Worm (Caenorhabditis elegans): Measurements from ENCODE around the gene metl-6.

DNA sequence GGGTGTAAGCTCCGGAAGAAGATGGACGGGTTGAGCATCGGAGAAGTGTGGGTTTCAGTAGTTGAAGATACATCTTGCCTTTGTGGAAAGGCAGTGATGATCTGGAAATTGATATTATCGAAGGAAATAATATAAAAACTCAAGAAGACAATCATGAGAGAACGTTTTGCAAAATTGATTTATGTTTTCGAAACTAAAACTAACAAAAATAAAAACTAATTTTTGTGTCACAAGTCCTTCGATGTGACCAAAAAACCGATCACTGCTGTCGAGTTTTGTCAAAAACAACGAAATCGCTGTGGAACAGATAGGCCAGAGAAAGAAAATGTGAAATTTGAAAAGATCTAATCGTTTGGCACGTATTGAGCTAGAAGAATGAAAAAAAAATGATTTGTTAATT, 13.9 kb downstream of the metl-6 start, which contains the start of gene mmcm-1:
- TF ChIP-seq nhr-12 (tag; optimal IDR thresholded peaks at IDR 0.05) (no peak), lin-15B (tag; optimal IDR thresholded peaks at IDR 0.05) (no peak), nhr-28 (tag; optimal IDR thresholded peaks at IDR 0.05) (no peak), ztf-11 (tag; optimal IDR thresholded peaks at IDR 0.05) (no peak), ama-1 (optimal IDR thresholded peaks at IDR 0.05) (no peak), unc-39 (tag; optimal IDR thresholded peaks at IDR 0.05) (no peak), tbx-2 (tag; optimal IDR thresholded peaks at IDR 0.05) (no peak), jun-1 (tag; optimal IDR thresholded peaks at IDR 0.05) (no peak), snpc-4 (tag; optimal IDR thresholded peaks at IDR 0.05) (no peak), pha-4 (tag; optimal IDR thresholded peaks at IDR 0.05) (no peak), ceh-82 (tag; optimal IDR thresholded peaks at IDR 0.05) (no peak), unc-62 (GFP tag; optimal IDR thresholded peaks at IDR 0.05) (no peak), nhr-76 (tag; optimal IDR thresholded peaks at IDR 0.05) (no peak)
